Fruit fly (Drosophila melanogaster): ENCODE data around the gene CCT6.
A peak's percentile ranks its signal among the peaks of the same experiment; 100 is the strongest.

CCT6 gene

DNA sequence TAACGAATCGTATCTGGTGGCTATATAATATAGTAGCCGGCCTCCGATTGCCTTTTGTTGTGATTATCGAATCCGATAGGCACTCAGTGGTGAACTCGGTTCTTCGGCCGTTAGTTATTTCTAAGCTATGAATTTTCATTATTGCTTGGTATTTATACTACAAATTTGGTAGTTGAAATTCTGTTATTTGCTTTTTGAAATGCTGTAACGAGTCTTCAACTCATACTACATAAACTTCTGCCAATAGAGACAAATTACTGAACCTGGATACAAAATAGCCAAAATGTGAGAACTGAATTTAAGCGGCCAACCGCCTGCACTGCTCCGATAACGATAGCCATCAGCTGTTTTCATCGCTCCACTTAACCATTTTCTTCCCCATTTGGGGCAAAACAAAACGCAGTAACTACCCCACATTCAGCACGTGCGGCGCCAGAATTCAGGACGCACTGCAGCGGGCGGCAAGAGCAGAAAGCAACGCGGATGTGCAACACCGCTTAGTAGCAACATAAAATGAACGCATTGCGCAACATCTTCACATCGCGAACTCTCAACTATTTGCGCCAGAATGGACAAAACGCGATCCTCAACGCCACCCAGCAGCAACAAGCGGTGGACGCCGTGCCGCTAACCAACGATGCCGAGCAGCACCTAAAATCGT is 7.4 kb upstream of the CCT6 start, which contains the start of the genes CG11679 and CG8206 (continued):
- 0 out of 2 replicates have a peak, but pooled peaks have one; percentile 8 for TF ChIP-seq CG6272 (GFP tag; IDR thresholded peaks at IDR 0.05)
- TF ChIP-seq danr (GFP tag; IDR thresholded peaks at IDR 0.05): no peak
- TF ChIP-seq CG8290 (GFP tag; optimal IDR thresholded peaks at IDR 0.05): peak; percentile 6
- TF ChIP-seq CG8290 (tag; optimal IDR thresholded peaks at IDR 0.05): no peak
- peak; percentile 40; the same call in 1 of the 2 replicates for TF ChIP-seq Ptx1 (GFP tag; IDR thresholded peaks at IDR 0.05)
- TF ChIP-seq prd (optimal IDR thresholded peaks at IDR 0.05): no peak
- peak; percentile 47; the same call in 1 of the 3 replicates for TF ChIP-seq prd (GFP tag; IDR thresholded peaks at IDR 0.05)
- TF ChIP-seq CG34224 (GFP tag; IDR thresholded peaks at IDR 0.05; ENCODE audit: partially characterized antibody): no peak

DNA sequence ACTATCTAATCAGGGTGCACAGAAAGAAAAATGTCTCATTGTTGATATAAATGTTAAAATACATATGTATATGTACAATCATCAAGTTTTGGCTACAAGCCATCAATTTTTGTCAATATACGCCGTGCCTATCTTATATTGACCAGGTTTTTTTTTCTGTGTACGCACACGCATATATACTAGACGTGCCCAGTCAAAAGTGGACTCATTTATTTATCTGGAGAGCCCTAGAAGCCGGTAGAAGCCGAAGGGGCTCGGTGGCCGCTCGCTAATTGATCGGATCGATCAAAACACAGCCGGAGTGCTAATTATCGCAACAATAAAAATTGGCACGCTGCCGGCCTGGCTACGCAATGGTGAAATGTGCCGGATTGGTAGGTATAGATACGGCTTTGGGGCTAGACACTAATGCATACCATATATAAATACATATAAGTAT is 6.1 kb upstream of the CCT6 start:
- peak; percentile 57 for TF ChIP-seq CG8924 (tag; optimal IDR thresholded peaks at IDR 0.05)
- no peak for TF ChIP-seq pros (GFP tag; optimal IDR thresholded peaks at IDR 0.05)
- peak; percentile 53 for TF ChIP-seq org-1 (GFP tag; optimal IDR thresholded peaks at IDR 0.05)
- TF ChIP-seq Awh (GFP tag; IDR thresholded peaks at IDR 0.05): peak; percentile 63
- peak; percentile 37 for TF ChIP-seq D19A (tag; optimal IDR thresholded peaks at IDR 0.05)
- peak; percentile 54 for TF ChIP-seq CG16863 (GFP tag; optimal IDR thresholded peaks at IDR 0.05)
- no peak for TF ChIP-seq CG13287 (GFP tag; IDR thresholded peaks at IDR 0.05; ENCODE audit: partially characterized antibody)
- TF ChIP-seq CG18011 (GFP tag; optimal IDR thresholded peaks at IDR 0.05): peak; percentile 48
- peak; percentile 60 for TF ChIP-seq Ets65A (GFP tag)
- TF ChIP-seq CG4854 (GFP tag; optimal IDR thresholded peaks at IDR 0.05): peak; percentile 27
- TF ChIP-seq hkb (optimal IDR thresholded peaks at IDR 0.05): no peak
- peak; percentile 82 for TF ChIP-seq hkb (GFP tag; IDR thresholded peaks at IDR 0.05)
- TF ChIP-seq slou (GFP tag; optimal IDR thresholded peaks at IDR 0.05): peak; percentile 9
- peak; percentile 85 for TF ChIP-seq Fer1 (GFP tag; optimal IDR thresholded peaks at IDR 0.05)
- peak; percentile 36 for TF ChIP-seq CG10274 (GFP tag; optimal IDR thresholded peaks at IDR 0.05)
- peak; percentile 5 to 66 for TF ChIP-seq bsh (GFP tag; optimal IDR thresholded peaks at IDR 0.05)
- no peak for TF ChIP-seq Kr (GFP tag; optimal IDR thresholded peaks at IDR 0.05)
- no peak for TF ChIP-seq abd-A (tag; optimal IDR thresholded peaks at IDR 0.05)
- no peak for TF ChIP-seq gt (GFP tag; IDR thresholded peaks at IDR 0.05)
- peak; percentile 44 for TF ChIP-seq chn (GFP tag; optimal IDR thresholded peaks at IDR 0.05)
- no peak for TF ChIP-seq Asciz (GFP tag; optimal IDR thresholded peaks at IDR 0.05)
- peak; percentile 91 for TF ChIP-seq slbo (GFP tag; IDR thresholded peaks at IDR 0.05)
- TF ChIP-seq CG2116 (GFP tag; optimal IDR thresholded peaks at IDR 0.05): peak; percentile 26
- TF ChIP-seq salm (tag; optimal IDR thresholded peaks at IDR 0.05): peak; percentile 55
- peak; percentile 15 for TF ChIP-seq CG7928 (GFP tag; optimal IDR thresholded peaks at IDR 0.05)
- no peak for TF ChIP-seq danr (GFP tag; IDR thresholded peaks at IDR 0.05)
- TF ChIP-seq fd96Cb (tag; optimal IDR thresholded peaks at IDR 0.05): peak; percentile 55
- TF ChIP-seq gro (GFP tag; optimal IDR thresholded peaks at IDR 0.05): peak; percentile 87
- no peak for TF ChIP-seq Scr (GFP tag; IDR thresholded peaks at IDR 0.05; ENCODE audit: partially characterized antibody)
- no peak for TF ChIP-seq Dfd (GFP tag; optimal IDR thresholded peaks at IDR 0.05)
- peak; percentile 58 for TF ChIP-seq zfh2 (GFP tag; optimal IDR thresholded peaks at IDR 0.05)
- no peak for TF ChIP-seq stwl (tag; optimal IDR thresholded peaks at IDR 0.05)
- peak; percentile 77 for TF ChIP-seq PHDP (tag; optimal IDR thresholded peaks at IDR 0.05)
- peak; percentile 3 for TF ChIP-seq Atf-2 (GFP tag; optimal IDR thresholded peaks at IDR 0.05)
- peak; percentile 9 for TF ChIP-seq CG13123 (GFP tag; optimal IDR thresholded peaks at IDR 0.05)
- peak; percentile 91 for TF ChIP-seq sens (GFP tag)
- TF ChIP-seq az2 (GFP tag; optimal IDR thresholded peaks at IDR 0.05): peak; percentile 53
- no peak for TF ChIP-seq CG5953 (GFP tag; IDR thresholded peaks at IDR 0.05)
- peak; percentile 78 for TF ChIP-seq CG12659 (GFP tag; optimal IDR thresholded peaks at IDR 0.05)
- peak; percentile 73; the same call in 2 of the 3 replicates for TF ChIP-seq zfh1 (GFP tag; IDR thresholded peaks at IDR 0.05)
- 0 out of 2 replicates have a peak, but pooled peaks have one; percentile 40 for TF ChIP-seq toy (GFP tag; IDR thresholded peaks at IDR 0.05)
- TF ChIP-seq CG17359 (tag; optimal IDR thresholded peaks at IDR 0.05): peak; percentile 79

All from whole organism, embryonic.